Fruit fly (Drosophila melanogaster): ENCODE results near the gene CG42557.

Gene CG42557

dm6 chr3R:29983073-29983544, 50.0 kb downstream of the CG42557 start, which contains the start of gene CG7896 (continued):
- 0 out of 3 replicates have a peak, but pooled peaks have one; percentile 27 for TF ChIP-seq CG6791 (GFP tag; IDR thresholded peaks at IDR 0.05; ENCODE audit: partially characterized antibody)
- TF ChIP-seq CG33557 (GFP tag; optimal IDR thresholded peaks at IDR 0.05), result peak; percentile 61
- TF ChIP-seq zf30C (GFP tag; optimal IDR thresholded peaks at IDR 0.05), result peak; percentile 75
- TF ChIP-seq CG32767 (GFP tag; IDR thresholded peaks at IDR 0.05), result peak; percentile 38; the same call in 1 of the 2 replicates
- no peak for TF ChIP-seq oc (tag; optimal IDR thresholded peaks at IDR 0.05)
- TF ChIP-seq seq (GFP tag; IDR thresholded peaks at IDR 0.05), result peak; percentile 75
- no peak for TF ChIP-seq CG4282 (GFP tag; optimal IDR thresholded peaks at IDR 0.05)
- TF ChIP-seq mld (GFP tag; IDR thresholded peaks at IDR 0.05; ENCODE audit: partially characterized antibody), result no peak
- TF ChIP-seq repo (GFP tag; optimal IDR thresholded peaks at IDR 0.05), result no peak
- TF ChIP-seq sna (GFP tag; IDR thresholded peaks at IDR 0.05; ENCODE audit: partially characterized antibody), result no peak
- TF ChIP-seq Trl (optimal IDR thresholded peaks at IDR 0.05), result peak in 1 of 2 experiments; percentile 26
- no peak for TF ChIP-seq Trl (GFP tag; optimal IDR thresholded peaks at IDR 0.05)
- no peak for TF ChIP-seq CG17186 (GFP tag; optimal IDR thresholded peaks at IDR 0.05)
- TF ChIP-seq CG12155 (GFP tag; optimal IDR thresholded peaks at IDR 0.05), result peak; percentile 41
- peak; percentile 21 for TF ChIP-seq CG34376 (GFP tag; optimal IDR thresholded peaks at IDR 0.05)
- peak; percentile 20 for TF ChIP-seq CG30431 (GFP tag; optimal IDR thresholded peaks at IDR 0.05)
- TF ChIP-seq Antp (GFP tag; optimal IDR thresholded peaks at IDR 0.05), result peak; percentile 2
- peak; percentile 72 for TF ChIP-seq sens (GFP tag)
- peak; percentile 82 for TF ChIP-seq CG2678 (tag; optimal IDR thresholded peaks at IDR 0.05)
- TF ChIP-seq tna (GFP tag; IDR thresholded peaks at IDR 0.05; ENCODE audit: partially characterized antibody), result no peak
- TF ChIP-seq usp (GFP tag; optimal IDR thresholded peaks at IDR 0.05), result no peak
- peak; percentile 60 for TF ChIP-seq Chrac-16 (GFP tag; optimal IDR thresholded peaks at IDR 0.05)
- TF ChIP-seq MESR4 (GFP tag; optimal IDR thresholded peaks at IDR 0.05), result no peak
- no peak for TF ChIP-seq chm (GFP tag; IDR thresholded peaks at IDR 0.05)
- no peak for TF ChIP-seq CG3838 (GFP tag; optimal IDR thresholded peaks at IDR 0.05)
- TF ChIP-seq gcm (GFP tag; optimal IDR thresholded peaks at IDR 0.05), result peak; percentile 67
- peak; percentile 82 for TF ChIP-seq Aef1 (GFP tag; IDR thresholded peaks at IDR 0.05)
- peak; percentile 88 for TF ChIP-seq tgo (GFP tag; IDR thresholded peaks at IDR 0.05)
- TF ChIP-seq BtbVII (GFP tag; optimal IDR thresholded peaks at IDR 0.05), result peak; percentile 48
- TF ChIP-seq lab (GFP tag; optimal IDR thresholded peaks at IDR 0.05), result peak; percentile 77
- no peak for TF ChIP-seq Side (GFP tag; optimal IDR thresholded peaks at IDR 0.05)
- TF ChIP-seq Ssrp (tag; optimal IDR thresholded peaks at IDR 0.05), result peak; percentile 42
- no peak for TF ChIP-seq cg (GFP tag; optimal IDR thresholded peaks at IDR 0.05)
- TF ChIP-seq CG5245 (GFP tag; optimal IDR thresholded peaks at IDR 0.05), result peak; percentile 40
- peak; percentile 22 for TF ChIP-seq mirr (GFP tag; optimal IDR thresholded peaks at IDR 0.05)
- no peak for TF ChIP-seq CG16863 (GFP tag; optimal IDR thresholded peaks at IDR 0.05)
- TF ChIP-seq tap (tag; optimal IDR thresholded peaks at IDR 0.05), result peak; percentile 48
- TF ChIP-seq CG9609 (GFP tag; optimal IDR thresholded peaks at IDR 0.05), result no peak
- peak; percentile 51 for TF ChIP-seq CG6854 (GFP tag; optimal IDR thresholded peaks at IDR 0.05)
- TF ChIP-seq Xbp1 (GFP tag; optimal IDR thresholded peaks at IDR 0.05), result peak; percentile 64
- TF ChIP-seq exex (tag; optimal IDR thresholded peaks at IDR 0.05), result peak; percentile 13
- TF ChIP-seq lola (GFP tag; optimal IDR thresholded peaks at IDR 0.05), result peak in 1 of 3 experiments; percentile 54
- peak; percentile 58 for TF ChIP-seq kni (GFP tag; optimal IDR thresholded peaks at IDR 0.05)
- TF ChIP-seq dpn (GFP tag; optimal IDR thresholded peaks at IDR 0.05), result peak; percentile 14 to 71
- TF ChIP-seq CG7372 (GFP tag; IDR thresholded peaks at IDR 0.05), result peak; percentile 75
- peak; percentile 53; the same call in 1 of the 3 replicates for TF ChIP-seq ase (GFP tag; IDR thresholded peaks at IDR 0.05)
- peak; percentile 63 for TF ChIP-seq org-1 (GFP tag; optimal IDR thresholded peaks at IDR 0.05)
- peak; percentile 70 for TF ChIP-seq Nf-YC (tag; optimal IDR thresholded peaks at IDR 0.05)
- TF ChIP-seq CG30020 (tag; optimal IDR thresholded peaks at IDR 0.05), result no peak
- peak; percentile 55 for TF ChIP-seq CG10267 (tag; optimal IDR thresholded peaks at IDR 0.05)
